Fruit fly (Drosophila melanogaster): ENCODE measurements around the gene Myo28B1.

DNA sequence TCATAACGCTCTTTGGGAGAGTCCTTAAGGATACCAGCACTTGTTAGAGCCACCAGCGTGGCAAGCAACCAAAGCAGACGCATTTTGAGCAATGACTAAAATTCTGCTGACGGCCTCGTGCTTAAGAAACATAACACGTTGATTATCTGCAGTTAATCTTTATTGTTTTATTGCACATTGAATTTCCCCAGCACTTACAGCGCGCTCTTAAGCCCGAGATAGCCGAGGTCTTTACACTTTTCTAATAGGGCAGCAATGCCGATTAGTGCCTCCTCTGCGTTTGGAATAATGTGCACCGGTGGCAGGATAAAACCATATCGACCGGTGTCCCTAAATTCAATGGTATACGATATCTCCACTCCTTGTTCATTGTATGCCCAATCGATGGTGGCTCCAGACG lies 25.1 kb downstream of the Myo28B1 start, which contains the start of gene CG18585:
- no peak for TF ChIP-seq CG15710 (tag; optimal IDR thresholded peaks at IDR 0.05)
- no peak for TF ChIP-seq rn (GFP tag; IDR thresholded peaks at IDR 0.05)
- TF ChIP-seq CG17806 (tag; optimal IDR thresholded peaks at IDR 0.05), result no peak
- TF ChIP-seq CG12605 (GFP tag; IDR thresholded peaks at IDR 0.05), result no peak
- TF ChIP-seq CG10348 (GFP tag; IDR thresholded peaks at IDR 0.05), result no peak
- TF ChIP-seq fd96Ca (GFP tag; IDR thresholded peaks at IDR 0.05), result no peak
- TF ChIP-seq CG8301 (tag; optimal IDR thresholded peaks at IDR 0.05), result no peak
- no peak for TF ChIP-seq CG8159 (tag; optimal IDR thresholded peaks at IDR 0.05)
